Worm (Caenorhabditis elegans) whole organism, L4 larva: Measurements from ENCODE around the gene lgc-31.
A peak's percentile ranks its signal among the peaks of the same experiment; 100 is the strongest.

Source experiments
- D1046.2 ChIP-seq: fragments of 200-800 bp; sonication (Bioruptor generic); IDR thresholded peaks from 2 replicates; pipeline ENCODE4 v1.3.6; 2022; ENCODE audit warnings: missing genetic modification characterization, missing compliant biosample characterization
- F26F4.8 ChIP-seq: fragments of 200-800 bp; sonication (Bioruptor generic); conservative IDR thresholded peaks from 2 replicates; pipeline ENCODE4 v1.3.6; 2022; ENCODE audit warnings: missing genetic modification characterization, missing compliant biosample characterization
- F37D6.2 ChIP-seq: sonication (generic microtip); optimal IDR thresholded peaks from 2 replicates; lab custom pipeline; 2016; ENCODE audit warnings: mild to moderate bottlenecking, missing genetic modification characterization, missing compliant biosample characterization
- F49E8.2 ChIP-seq: sonication (generic microtip); optimal IDR thresholded peaks from 2 replicates; lab custom pipeline; 2016; ENCODE audit warnings: missing compliant biosample characterization, mild to moderate bottlenecking, missing genetic modification characterization, borderline replicate concordance
- Y48G9A.11 ChIP-seq: fragments of 200-800 bp; sonication (Bioruptor generic); IDR thresholded peaks from 2 replicates; pipeline ENCODE4 v1.3.6; 2022; ENCODE audit warnings: missing genetic modification reagents, missing genetic modification characterization, missing compliant biosample characterization
- Y5F2A.4 ChIP-seq: fragments of 200-800 bp; sonication (Bioruptor generic); optimal IDR thresholded peaks from 2 replicates; lab custom pipeline; 2018; ENCODE audit warnings: mild to moderate bottlenecking, missing genetic modification characterization, missing compliant biosample characterization
- Y75B8A.6 ChIP-seq: fragments of 200-800 bp; sonication (Bioruptor generic); IDR thresholded peaks from 2 replicates; pipeline ENCODE4 v1.3.6; 2022; ENCODE audit warnings: missing genetic modification reagents, missing genetic modification characterization, missing compliant biosample characterization
- ZK337.2 ChIP-seq: fragments of 200-800 bp; sonication (Bioruptor generic); IDR thresholded peaks from 2 replicates; pipeline ENCODE4 v1.3.6; 2022; ENCODE audit warnings: missing genetic modification reagents, missing genetic modification characterization, missing compliant biosample characterization
- ZK546.5 ChIP-seq, 2 experiments: sonication (generic microtip); optimal IDR thresholded peaks; 2 replicates each; lab custom pipeline; 2017; ENCODE audit warnings: missing biosample characterization in 2 of 2, missing genetic modification characterization in 2 of 2
- aha-1 ChIP-seq: fragments of 150-350 bp; peaks from one replicate; lab custom pipeline; 2014; ENCODE audit warnings: missing biosample characterization, missing genetic modification characterization
- arid-1 ChIP-seq: fragments of 200-800 bp; sonication (Bioruptor generic); conservative IDR thresholded peaks from 2 replicates; pipeline ENCODE4 v1.3.6; 2022; ENCODE audit warnings: missing genetic modification reagents, missing genetic modification characterization, missing compliant biosample characterization
- ceh-20 ChIP-seq: fragments of 200-800 bp; sonication (Bioruptor generic); IDR thresholded peaks from 2 replicates; pipeline ENCODE4 v1.3.6; 2022; ENCODE audit warnings: missing genetic modification reagents, missing genetic modification characterization, missing compliant biosample characterization
- ceh-28 ChIP-seq: fragments of 150-350 bp; optimal IDR thresholded peaks from 2 replicates; lab custom pipeline; 2014; ENCODE audit warnings: missing biosample characterization, missing genetic modification reagents, missing genetic modification characterization
- ceh-62 ChIP-seq: sonication (generic microtip); optimal IDR thresholded peaks from 2 replicates; lab custom pipeline; 2017; ENCODE audit warnings: missing biosample characterization, missing genetic modification characterization
- ces-1 ChIP-seq: fragments of 150-350 bp; sonication (generic microtip); optimal IDR thresholded peaks from 4 replicates; lab custom pipeline; 2014; ENCODE audit warnings: missing biosample characterization, missing genetic modification reagents, missing genetic modification characterization
- duxl-1 ChIP-seq: sonication (generic microtip); optimal IDR thresholded peaks from 2 replicates; lab custom pipeline; 2016; ENCODE audit warnings: mild to moderate bottlenecking, missing genetic modification characterization, moderate library complexity, missing compliant biosample characterization; ENCODE audit not compliant: poor library complexity
- dve-1 ChIP-seq: sonication (generic microtip); optimal IDR thresholded peaks from 2 replicates; lab custom pipeline; 2017; ENCODE audit warnings: antibody characterized with exemption, mild to moderate bottlenecking, missing genetic modification characterization, missing compliant biosample characterization; ENCODE audit not compliant: insufficient read depth
- fos-1 ChIP-seq: fragments of 150-350 bp; optimal IDR thresholded peaks from 2 replicates; lab custom pipeline; 2014; ENCODE audit warnings: missing biosample characterization, missing genetic modification characterization
- gei-8 ChIP-seq: fragments of 200-800 bp; sonication (Bioruptor generic); optimal IDR thresholded peaks from 2 replicates; lab custom pipeline; 2018; ENCODE audit warnings: mild to moderate bottlenecking, missing genetic modification characterization, missing compliant biosample characterization
- lim-7 ChIP-seq: fragments of 200-800 bp; sonication (Bioruptor generic); IDR thresholded peaks from 2 replicates; pipeline ENCODE4 v1.3.6; 2022; ENCODE audit warnings: missing genetic modification characterization, missing compliant biosample characterization
- lin-1 ChIP-seq: fragments of 200-800 bp; sonication (Bioruptor generic); IDR thresholded peaks from 2 replicates; pipeline ENCODE4 v1.3.6; 2022; ENCODE audit warnings: missing genetic modification reagents, missing genetic modification characterization, missing compliant biosample characterization
- lin-15B ChIP-seq: fragments of 150-350 bp; sonication (generic microtip); optimal IDR thresholded peaks from 3 replicates; lab custom pipeline; 2014; ENCODE audit warnings: missing biosample characterization, missing genetic modification characterization
- lin-29 ChIP-seq: fragments of 200-800 bp; sonication (Bioruptor generic); IDR thresholded peaks from 2 replicates; pipeline ENCODE4 v1.3.6; 2022; ENCODE audit warnings: missing genetic modification reagents, missing genetic modification characterization, missing compliant biosample characterization
- lin-38 ChIP-seq: fragments of 200-800 bp; sonication (Bioruptor generic); IDR thresholded peaks from 2 replicates; pipeline ENCODE4 v1.3.6; 2022; ENCODE audit warnings: missing genetic modification reagents, missing genetic modification characterization, missing compliant biosample characterization
- lin-39 ChIP-seq: fragments of 150-350 bp; optimal IDR thresholded peaks from 2 replicates; lab custom pipeline; 2014; ENCODE audit warnings: missing biosample characterization, missing genetic modification reagents, missing genetic modification characterization
- madf-5 ChIP-seq, 2 experiments: fragments of 200-800 bp; sonication (Bioruptor generic); IDR thresholded peaks; 2 replicates each; pipeline ENCODE4 v1.3.6; 2022; ENCODE audit warnings: missing compliant biosample characterization in 2 of 2, missing genetic modification characterization in 2 of 2
- madf-9 ChIP-seq: fragments of 200-800 bp; sonication (Bioruptor generic); conservative IDR thresholded peaks from 2 replicates; pipeline ENCODE4 v1.3.6; 2022; ENCODE audit warnings: missing genetic modification reagents, missing genetic modification characterization, missing compliant biosample characterization
- mxl-2 ChIP-seq: fragments of 200-800 bp; sonication (Bioruptor generic); conservative IDR thresholded peaks from 2 replicates; pipeline ENCODE4 v1.3.6; 2022; ENCODE audit warnings: missing genetic modification reagents, missing genetic modification characterization, missing compliant biosample characterization
- nhr-102 ChIP-seq: sonication (generic microtip); optimal IDR thresholded peaks from 2 replicates; lab custom pipeline; 2016; ENCODE audit warnings: mild to moderate bottlenecking, missing genetic modification characterization, moderate library complexity, missing compliant biosample characterization
- nhr-237 ChIP-seq: sonication (generic microtip); optimal IDR thresholded peaks from 2 replicates; lab custom pipeline; 2017; ENCODE audit warnings: missing biosample characterization, missing genetic modification characterization
- nhr-28 ChIP-seq: fragments of 150-350 bp; optimal IDR thresholded peaks from 2 replicates; lab custom pipeline; 2014; ENCODE audit warnings: missing biosample characterization, missing genetic modification characterization
- nhr-42 ChIP-seq: fragments of 200-800 bp; sonication (Bioruptor generic); IDR thresholded peaks from 2 replicates; pipeline ENCODE4 v1.3.6; 2022; ENCODE audit warnings: missing genetic modification characterization, missing compliant biosample characterization
- nhr-48 ChIP-seq: sonication (generic microtip); optimal IDR thresholded peaks from 2 replicates; lab custom pipeline; 2016; ENCODE audit warnings: mild to moderate bottlenecking, missing genetic modification characterization, missing compliant biosample characterization
- nhr-76 ChIP-seq: fragments of 150-350 bp; optimal IDR thresholded peaks from 2 replicates; lab custom pipeline; 2014; ENCODE audit warnings: missing biosample characterization, missing genetic modification characterization
- php-3 ChIP-seq: fragments of 200-800 bp; sonication (Bioruptor generic); IDR thresholded peaks from 2 replicates; pipeline ENCODE4 v1.3.6; 2022; ENCODE audit warnings: missing genetic modification reagents, missing genetic modification characterization, missing compliant biosample characterization
- rbr-2 ChIP-seq: sonication (generic microtip); optimal IDR thresholded peaks from 2 replicates; lab custom pipeline; 2016; ENCODE audit warnings: missing genotype, missing genetic modification characterization, missing compliant biosample characterization
- sdz-12 ChIP-seq: fragments of 200-800 bp; sonication (Bioruptor generic); optimal IDR thresholded peaks from 2 replicates; lab custom pipeline; 2018; ENCODE audit warnings: mild to moderate bottlenecking, missing genetic modification characterization, missing compliant biosample characterization
- set-16 ChIP-seq: fragments of 200-800 bp; sonication (Bioruptor generic); IDR thresholded peaks from 2 replicates; pipeline ENCODE4 v1.3.6; 2022; ENCODE audit warnings: missing genetic modification reagents, missing genetic modification characterization, missing compliant biosample characterization
- snpc-1.2 ChIP-seq: fragments of 200-800 bp; sonication (Bioruptor generic); IDR thresholded peaks from 2 replicates; pipeline ENCODE4 v1.3.6; 2022; ENCODE audit warnings: missing genetic modification reagents, missing genetic modification characterization, missing compliant biosample characterization
- snpc-4 ChIP-seq: fragments of 150-350 bp; optimal IDR thresholded peaks from 2 replicates; lab custom pipeline; 2014; ENCODE audit warnings: missing biosample characterization, missing genetic modification characterization
- spr-3 ChIP-seq: fragments of 200-800 bp; sonication (Bioruptor generic); optimal IDR thresholded peaks from 2 replicates; lab custom pipeline; 2018; ENCODE audit warnings: mild to moderate bottlenecking, missing genetic modification characterization, missing compliant biosample characterization
- unc-130 ChIP-seq: sonication (generic microtip); optimal IDR thresholded peaks from 2 replicates; lab custom pipeline; 2016; ENCODE audit warnings: missing genetic modification reagents, missing genetic modification characterization, missing compliant biosample characterization
- zag-1 ChIP-seq: fragments of 150-350 bp; optimal IDR thresholded peaks from 2 replicates; lab custom pipeline; 2014; ENCODE audit warnings: missing biosample characterization, missing genetic modification characterization
- zfp-2 ChIP-seq: sonication (generic microtip); optimal IDR thresholded peaks from 2 replicates; lab custom pipeline; 2016; ENCODE audit warnings: mild to moderate bottlenecking, missing genetic modification characterization, missing compliant biosample characterization
- zfp-3 ChIP-seq: fragments of 200-800 bp; sonication (Bioruptor generic); conservative IDR thresholded peaks from 2 replicates; pipeline ENCODE4 v1.3.6; 2022; ENCODE audit warnings: missing genetic modification reagents, missing genetic modification characterization, missing compliant biosample characterization
- zip-11 ChIP-seq: fragments of 200-800 bp; sonication (Bioruptor generic); IDR thresholded peaks from 2 replicates; pipeline ENCODE4 v1.3.6; 2022; ENCODE audit warnings: missing genetic modification characterization, missing compliant biosample characterization
- zip-2 ChIP-seq: fragments of 150-350 bp; optimal IDR thresholded peaks from 2 replicates; lab custom pipeline; 2014; ENCODE audit warnings: missing biosample characterization, missing genetic modification characterization

Gene lgc-31

ce11 chrV:15512856-15513756, 8.7 kb downstream of the lgc-31 start (continued):
- TF ChIP-seq Y5F2A.4 (GFP tag; lab: Kevin White, UChicago) (peak; percentile 23), lin-15B (no peak), aha-1 (tag; lab: Kevin White, UChicago) (peak; percentile 46), ceh-62 (tag; lab: Kevin White, UChicago) (no peak), set-16 (peak; percentile 53; the same call in 1 of the 2 replicates), lim-7 (GFP tag; lab: Robert Waterston, UW) (no peak), zfp-3 (no peak), lin-38 (peak; percentile 62), F49E8.2 (peak; percentile 69), Y48G9A.11 (GFP tag; lab: Robert Waterston, UW) (peak; percentile 50; the same call in 1 of the 2 replicates), spr-3 (GFP tag; lab: Kevin White, UChicago) (no peak), arid-1 (GFP tag; lab: Robert Waterston, UW) (0 out of 2 replicates have a peak, but pooled peaks have one; percentile 16), ceh-28 (tag; lab: Kevin White, UChicago) (no peak)

ce11 chrV:15511613-15512216, 10.1 kb downstream of the lgc-31 start, which contains the start of gene rpl-38:
Gene rpl-38 (plus strand): TSS chrV:15512166.
- TF ChIP-seq nhr-76 (tag; lab: Kevin White, UChicago) (no peak), rbr-2 (peak; percentile 69), duxl-1 (tag; lab: Kevin White, UChicago) (peak; percentile 65), lin-38 (peak; percentile 78), ces-1 (GFP tag; lab: Kevin White, UChicago) (no peak), ceh-20 (GFP tag; lab: Robert Waterston, UW) (0 out of 2 replicates have a peak, but pooled peaks have one; percentile 40), ZK546.5 (tag; optimal IDR thresholded peaks at IDR 0.05; lab: Kevin White, UChicago) (no peak), lin-1 (GFP tag; lab: Robert Waterston, UW) (no peak), lin-15B (no peak), nhr-102 (tag; lab: Kevin White, UChicago) (peak; percentile 64), ZK337.2 (GFP tag; lab: Robert Waterston, UW) (no peak), nhr-42 (GFP tag; lab: Robert Waterston, UW) (no peak), lin-39 (tag; lab: Kevin White, UChicago) (no peak), zfp-2 (tag; lab: Kevin White, UChicago) (no peak), lin-29 (GFP tag; lab: Robert Waterston, UW) (no peak), snpc-1.2 (peak; percentile 60), mxl-2 (no peak), zip-11 (GFP tag; lab: Robert Waterston, UW) (no peak), Y75B8A.6 (GFP tag; lab: Robert Waterston, UW) (no peak), dve-1 (tag; lab: Kevin White, UChicago) (peak; percentile 70), gei-8 (no peak), php-3 (0 out of 2 replicates have a peak, but pooled peaks have one; percentile 26), nhr-48 (tag; lab: Kevin White, UChicago) (peak; percentile 39), fos-1 (tag; lab: Kevin White, UChicago) (no peak), unc-130 (GFP tag; lab: Kevin White, UChicago) (peak; percentile 7), zag-1 (tag; lab: Kevin White, UChicago) (no peak), nhr-28 (peak; percentile 42), sdz-12 (GFP tag; lab: Kevin White, UChicago) (no peak), arid-1 (GFP tag; lab: Robert Waterston, UW) (peak; percentile 70; the same call in 1 of the 2 replicates), nhr-237 (tag; lab: Kevin White, UChicago) (no peak), madf-9 (GFP tag; lab: Robert Waterston, UW) (no peak), F37D6.2 (peak; percentile 47), zip-2 (tag; lab: Kevin White, UChicago) (no peak), snpc-4 (peak; percentile 21), F26F4.8 (no peak), D1046.2 (GFP tag; lab: Robert Waterston, UW) (peak; percentile 100), madf-5 (GFP tag; IDR thresholded peaks at IDR 0.05; lab: Robert Waterston, UW) (no peak)
